Worm (Caenorhabditis elegans): ENCODE measurements around the gene ZK637.4.
A peak's percentile ranks its signal among the peaks of the same experiment; 100 is the strongest.

Gene ZK637.4

ce11 chrIII:8937571-8937970 lies 44.0 kb downstream of the ZK637.4 start (continued):
- TF ChIP-seq pqm-1 (tag; optimal IDR thresholded peaks at IDR 0.05) (peak; percentile 73), gmeb-2 (tag; optimal IDR thresholded peaks at IDR 0.05) (peak; percentile 89), ceh-18 (tag; optimal IDR thresholded peaks at IDR 0.05) (peak; percentile 84), unc-42 (tag; optimal IDR thresholded peaks at IDR 0.05) (peak; percentile 51), hlh-30 (tag; optimal IDR thresholded peaks at IDR 0.05; ENCODE audit: insufficient read depth) (peak; percentile 4), tbx-7 (tag; optimal IDR thresholded peaks at IDR 0.05) (peak; percentile 59), madf-2 (tag; optimal IDR thresholded peaks at IDR 0.05) (peak; percentile 87), nhr-232 (tag; optimal IDR thresholded peaks at IDR 0.05) (peak; percentile 88), unc-55 (GFP tag; optimal IDR thresholded peaks at IDR 0.05) (no peak), tbx-2 (tag; optimal IDR thresholded peaks at IDR 0.05) (peak; percentile 93), che-1 (tag; optimal IDR thresholded peaks at IDR 0.05) (peak; percentile 87), ahr-1 (tag; optimal IDR thresholded peaks at IDR 0.05) (peak; percentile 81), lim-6 (tag; optimal IDR thresholded peaks at IDR 0.05) (peak; percentile 75), ztf-16 (tag; optimal IDR thresholded peaks at IDR 0.05) (peak; percentile 92), F13H6.1 (tag; optimal IDR thresholded peaks at IDR 0.05) (peak; percentile 69), ceh-6 (GFP tag; optimal IDR thresholded peaks at IDR 0.05) (peak; percentile 93), pha-2 (tag; optimal IDR thresholded peaks at IDR 0.05) (peak; percentile 89), fkh-10 (GFP tag; optimal IDR thresholded peaks at IDR 0.05) (peak; percentile 33), pat-9 (tag; optimal IDR thresholded peaks at IDR 0.05) (peak; percentile 88), T23F11.4 (GFP tag; optimal IDR thresholded peaks at IDR 0.05) (peak; percentile 85), pros-1 (tag; optimal IDR thresholded peaks at IDR 0.05) (peak; percentile 3), K02D7.2 (tag; optimal IDR thresholded peaks at IDR 0.05) (peak; percentile 90), ceh-30 (tag; optimal IDR thresholded peaks at IDR 0.05) (no peak), fkh-6 (tag; optimal IDR thresholded peaks at IDR 0.05) (peak; percentile 93), eyg-1 (tag; optimal IDR thresholded peaks at IDR 0.05) (peak; percentile 87), hlh-6 (tag; optimal IDR thresholded peaks at IDR 0.05) (peak; percentile 96), ceh-24 (tag; optimal IDR thresholded peaks at IDR 0.05) (peak; percentile 85), pax-1 (tag; optimal IDR thresholded peaks at IDR 0.05) (no peak), ceh-2 (tag; optimal IDR thresholded peaks at IDR 0.05) (peak; percentile 86), ttx-3 (tag; optimal IDR thresholded peaks at IDR 0.05) (peak; percentile 86), ceh-48 (tag; optimal IDR thresholded peaks at IDR 0.05) (peak; percentile 82), ets-4 (tag; optimal IDR thresholded peaks at IDR 0.05) (peak; percentile 3), Y22D7AL.16 (tag; optimal IDR thresholded peaks at IDR 0.05) (peak; percentile 82), ama-1 (optimal IDR thresholded peaks at IDR 0.05) (no peak)
